Worm (Caenorhabditis elegans) whole organism, L1 larva: ENCODE results near the gene F43H9.4.
"Not testable (repeated sequence)": the region's sequence is repeated elsewhere in the genome, so short reads cannot be mapped to it uniquely, and the experiment has no call there.

Experiments used
- blmp-1 ChIP-seq: fragments of 150-350 bp; optimal IDR thresholded peaks from 2 replicates; lab custom pipeline; 2014; ENCODE audit warnings: missing biosample characterization, missing genetic modification characterization
- egl-27 ChIP-seq, 2 experiments: fragments of 150-350 bp in 1 of 2; sonication (generic microtip); optimal IDR thresholded peaks; 3 replicates each; lab custom pipeline; 2017 to 2018; ENCODE audit warnings: missing biosample characterization in 2 of 2, missing genetic modification characterization in 2 of 2, missing genetic modification reagents in 2 of 2
- elt-3 ChIP-seq, 6 experiments: fragments of 150-350 bp in 1 of 6; sonication (generic microtip); optimal IDR thresholded peaks; 2 replicates each; lab custom pipeline; 2017 to 2018; ENCODE audit warnings: missing biosample characterization in 6 of 6, missing genetic modification characterization in 6 of 6, inconsistent platforms in 1 of 6
- fkh-10 ChIP-seq: sonication (generic microtip); optimal IDR thresholded peaks from 2 replicates; lab custom pipeline; 2017; ENCODE audit warnings: missing biosample characterization, missing genetic modification reagents, missing genetic modification characterization
- lin-13 ChIP-seq: fragments of 150-350 bp; optimal IDR thresholded peaks from 2 replicates; lab custom pipeline; 2014; ENCODE audit warnings: missing biosample characterization, missing genetic modification reagents, missing genetic modification characterization
- lin-15B ChIP-seq: fragments of 150-350 bp; sonication (generic microtip); optimal IDR thresholded peaks from 3 replicates; lab custom pipeline; 2014; ENCODE audit warnings: missing biosample characterization, missing genetic modification characterization
- lsy-2 ChIP-seq, 2 experiments: fragments of 150-350 bp; optimal IDR thresholded peaks; 2 replicates each; lab custom pipeline; 2014; ENCODE audit warnings: missing biosample characterization in 2 of 2, missing genetic modification characterization in 2 of 2
- mab-9 ChIP-seq: fragments of 200-800 bp; sonication (Bioruptor generic); IDR thresholded peaks from 2 replicates; pipeline ENCODE4 v1.3.6; 2022; ENCODE audit warnings: missing genetic modification reagents, missing genetic modification characterization, missing compliant biosample characterization
- mef-2 ChIP-seq: fragments of 150-350 bp; optimal IDR thresholded peaks from 2 replicates; lab custom pipeline; 2014; ENCODE audit warnings: missing biosample characterization, missing genetic modification characterization
- nhr-12 ChIP-seq: sonication (generic microtip); optimal IDR thresholded peaks from 2 replicates; lab custom pipeline; 2017; ENCODE audit warnings: missing biosample characterization, missing genetic modification characterization
- pqm-1 ChIP-seq: sonication (generic microtip); optimal IDR thresholded peaks from 3 replicates; lab custom pipeline; 2017; ENCODE audit warnings: missing biosample characterization, missing genetic modification characterization
- skn-1 ChIP-seq: fragments of 150-350 bp; optimal IDR thresholded peaks from 2 replicates; lab custom pipeline; 2014; ENCODE audit warnings: missing biosample characterization, missing genetic modification characterization
- snpc-4 ChIP-seq: fragments of 150-350 bp; optimal IDR thresholded peaks from 2 replicates; lab custom pipeline; 2014; ENCODE audit warnings: missing biosample characterization, missing genetic modification characterization
- ztf-11 ChIP-seq, 2 experiments: sonication (generic microtip); optimal IDR thresholded peaks; 2 replicates each; lab custom pipeline; 2016 to 2017; ENCODE audit warnings: missing genetic modification characterization in 2 of 2, missing biosample characterization in 1 of 2, missing compliant biosample characterization in 1 of 2

ce11 chrV:8057771-8058170 lies 31.3 kb downstream of the F43H9.4 start:
- TF ChIP-seq pqm-1 (tag; lab: Kevin White, UChicago); skn-1 (tag; lab: Kevin White, UChicago); lsy-2 (tag; optimal IDR thresholded peaks at IDR 0.05; lab: Kevin White, UChicago); elt-3 (tag; optimal IDR thresholded peaks at IDR 0.05; lab: Kevin White, UChicago); lin-15B (tag; lab: Kevin White, UChicago); ztf-11 (tag; optimal IDR thresholded peaks at IDR 0.05; lab: Kevin White, UChicago); snpc-4 (tag; lab: Kevin White, UChicago); mef-2 (tag; lab: Kevin White, UChicago); mab-9 (GFP tag; lab: Robert Waterston, UW); nhr-12; fkh-10 (GFP tag; lab: Kevin White, UChicago); egl-27 (tag; optimal IDR thresholded peaks at IDR 0.05; lab: Kevin White, UChicago); blmp-1 (tag; lab: Kevin White, UChicago); lin-13 (GFP tag; lab: Kevin White, UChicago): not testable (repeated sequence)
